Worm (Caenorhabditis elegans): Measurements from ENCODE around the gene ZK355.3.
A peak's percentile ranks its signal among the peaks of the same experiment; 100 is the strongest.

The ZK355.3 gene

ce11 chrII:2920817-2921458 lies 6.5 kb downstream of the ZK355.3 start (continued):
- TF ChIP-seq daf-8 (GFP tag; IDR thresholded peaks at IDR 0.05), result no peak
- TF ChIP-seq ceh-32 (tag; optimal IDR thresholded peaks at IDR 0.05; ENCODE audit: poor library complexity), result no peak
- no peak for TF ChIP-seq skn-1 (tag; optimal IDR thresholded peaks at IDR 0.05)
- TF ChIP-seq ama-1 (optimal IDR thresholded peaks at IDR 0.05), result peak; percentile 45
- no peak for TF ChIP-seq dmd-9 (GFP tag; IDR thresholded peaks at IDR 0.05)
- no peak for TF ChIP-seq zag-1 (tag; optimal IDR thresholded peaks at IDR 0.05)
- peak; percentile 49 for TF ChIP-seq mep-1 (tag; optimal IDR thresholded peaks at IDR 0.05)
- TF ChIP-seq daf-19 (GFP tag; conservative IDR thresholded peaks at IDR 0.05), result no peak
- peak; percentile 8 for TF ChIP-seq spr-1 (tag; optimal IDR thresholded peaks at IDR 0.05)
- TF ChIP-seq F49E8.2 (tag; optimal IDR thresholded peaks at IDR 0.05; ENCODE audit: borderline replicate concordance), result peak; percentile 18
- TF ChIP-seq ceh-20 (GFP tag; IDR thresholded peaks at IDR 0.05), result no peak
- no peak for TF ChIP-seq pqm-1 (tag; optimal IDR thresholded peaks at IDR 0.05)
- no peak for TF ChIP-seq Y105C5A.15 (GFP tag; IDR thresholded peaks at IDR 0.05)
- TF ChIP-seq zip-11 (GFP tag; IDR thresholded peaks at IDR 0.05), result no peak

- peak; percentile 7 for TF ChIP-seq aha-1 (tag)
- peak; percentile 94 for TF ChIP-seq set-16 (GFP tag; IDR thresholded peaks at IDR 0.05)
- no peak for TF ChIP-seq madf-9 (GFP tag; conservative IDR thresholded peaks at IDR 0.05)
- TF ChIP-seq lin-1 (GFP tag; IDR thresholded peaks at IDR 0.05), result no peak
- no peak for TF ChIP-seq ceh-28 (tag; optimal IDR thresholded peaks at IDR 0.05)
- TF ChIP-seq nhr-41 (GFP tag; IDR thresholded peaks at IDR 0.05), result no peak
- no peak for TF ChIP-seq nhr-10 (tag; optimal IDR thresholded peaks at IDR 0.05)
Observed at ce11 chrII:2920234-2920633, 7.2 kb downstream of the ZK355.3 start.

- TF ChIP-seq ztf-7 (tag; optimal IDR thresholded peaks at IDR 0.05) (no peak), cey-2 (tag; optimal IDR thresholded peaks at IDR 0.05; ENCODE audit: borderline replicate concordance, insufficient read depth) (no peak), hif-1 (tag; optimal IDR thresholded peaks at IDR 0.05) (peak in 1 of 2 experiments; percentile 26), aha-1 (tag) (peak; percentile 62), zag-1 (tag; optimal IDR thresholded peaks at IDR 0.05) (no peak), dpl-1 (GFP tag; optimal IDR thresholded peaks at IDR 0.05) (peak; percentile 65), nhr-102 (tag; optimal IDR thresholded peaks at IDR 0.05) (no peak), lin-38 (GFP tag; IDR thresholded peaks at IDR 0.05) (peak; percentile 10; the same call in 1 of the 2 replicates), unc-130 (GFP tag; optimal IDR thresholded peaks at IDR 0.05) (peak; percentile 55), nhr-6 (tag; optimal IDR thresholded peaks at IDR 0.05) (no peak), unc-62 (GFP tag; optimal IDR thresholded peaks at IDR 0.05 in 1 of 2) (peak in 1 of 2 experiments; percentile 18), unc-62 (tag; optimal IDR thresholded peaks at IDR 0.05) (no peak), mes-2 (tag; optimal IDR thresholded peaks at IDR 0.05; ENCODE audit: poor library complexity, severe bottlenecking) (peak; percentile 78), F49E8.2 (tag; optimal IDR thresholded peaks at IDR 0.05; ENCODE audit: borderline replicate concordance) (peak; percentile 85)
Observed at ce11 chrII:2919074-2919857, 8.2 kb downstream of the ZK355.3 start, which contains the start of the genes ncap-1 and Y110A2AR.1. ncap-1 (minus strand) TSS chrII:2919314. Y110A2AR.1 (plus strand) TSS chrII:2919710.

DNA sequence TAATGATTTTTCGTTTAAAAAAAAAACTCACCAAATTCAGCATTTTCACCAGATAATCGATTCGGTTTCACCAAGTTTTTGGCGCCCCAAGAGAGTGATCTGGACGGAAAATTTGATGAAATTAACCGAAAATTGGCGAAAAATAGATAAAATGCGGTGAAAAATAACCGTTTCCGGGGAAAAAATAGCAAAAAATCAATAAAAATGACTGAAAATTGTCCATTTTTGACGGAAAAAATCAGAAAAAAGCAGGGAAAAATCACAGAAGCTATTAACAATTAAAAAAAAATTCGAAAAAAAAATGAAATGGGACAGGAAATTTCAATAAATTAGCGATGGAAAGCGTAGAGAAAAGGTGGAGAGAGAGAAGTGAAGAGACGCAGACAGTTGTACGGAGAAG lies 13.9 kb downstream of the ZK355.3 start, which contains the start of gene ubc-15:
ubc-15 (minus strand) TSS at position 101 of the 400 bp plus-strand sequence.
- no peak for TF ChIP-seq hmg-1.1 (GFP tag; IDR thresholded peaks at IDR 0.05)
- no peak for TF ChIP-seq gei-8 (GFP tag; optimal IDR thresholded peaks at IDR 0.05)
- TF ChIP-seq nhr-28 (tag; optimal IDR thresholded peaks at IDR 0.05), result no peak
